Worm (Caenorhabditis elegans) whole organism, L2 larva: ENCODE data around the gene unc-50.
"Not testable (repeated sequence)": the region's sequence is repeated elsewhere in the genome, so short reads cannot be mapped to it uniquely, and the experiment has no call there.

ENCODE experiments used
- ZK546.5 ChIP-seq: sonication (generic microtip); optimal IDR thresholded peaks from 2 replicates; lab custom pipeline; 2017; ENCODE audit warnings: missing biosample characterization, missing genetic modification characterization
- alr-1 ChIP-seq: fragments of 150-350 bp; optimal IDR thresholded peaks from 2 replicates; lab custom pipeline; 2014; ENCODE audit warnings: missing biosample characterization, missing genetic modification characterization
- ceh-82 ChIP-seq: fragments of 150-350 bp; optimal IDR thresholded peaks from 2 replicates; lab custom pipeline; 2014; ENCODE audit warnings: missing biosample characterization, missing genetic modification characterization
- lin-13 ChIP-seq: fragments of 150-350 bp; optimal IDR thresholded peaks from 2 replicates; lab custom pipeline; 2014; ENCODE audit warnings: missing biosample characterization, missing genetic modification reagents, missing genetic modification characterization
- mbf-1 ChIP-seq: sonication (generic microtip); optimal IDR thresholded peaks from 2 replicates; lab custom pipeline; 2017; ENCODE audit warnings: missing biosample characterization, missing genetic modification characterization
- skn-1 ChIP-seq: sonication (generic microtip); optimal IDR thresholded peaks from 2 replicates; lab custom pipeline; 2017; ENCODE audit warnings: missing biosample characterization, missing genetic modification characterization
- unc-55 ChIP-seq: fragments of 150-350 bp; sonication (generic microtip); optimal IDR thresholded peaks from 3 replicates; lab custom pipeline; 2014; ENCODE audit warnings: missing biosample characterization, missing genetic modification reagents, missing genetic modification characterization

ce11 chrIII:10266824-10267223 is 51.1 kb downstream of the unc-50 start, which contains the start of gene inpp-4B:
- TF ChIP-seq lin-13; unc-55 (GFP tag; lab: Kevin White, UChicago); ceh-82 (tag; lab: Kevin White, UChicago); ZK546.5 (tag; lab: Kevin White, UChicago); mbf-1 (tag; lab: Kevin White, UChicago); skn-1 (tag; lab: Kevin White, UChicago); alr-1: not testable (repeated sequence)
